Worm (Caenorhabditis elegans): ENCODE data around the gene Y37E11B.5.
A peak's percentile ranks its signal among the peaks of the same experiment; 100 is the strongest.

ce11 chrIV:3611845-3612244, 13.5 kb upstream of the Y37E11B.5 start:
- TF ChIP-seq F52B5.7 (tag; optimal IDR thresholded peaks at IDR 0.05): no peak
- no peak for TF ChIP-seq unc-62 (GFP tag; optimal IDR thresholded peaks at IDR 0.05)
- peak; percentile 76 for TF ChIP-seq nhr-90 (tag; optimal IDR thresholded peaks at IDR 0.05)
- no peak for TF ChIP-seq snpc-4 (GFP tag; optimal IDR thresholded peaks at IDR 0.05)
- peak in 3 of 4 experiments; percentile 12 to 33 (median 32) for TF ChIP-seq snpc-4 (tag; optimal IDR thresholded peaks at IDR 0.05)
- TF ChIP-seq nfya-1 (tag; optimal IDR thresholded peaks at IDR 0.05; ENCODE audit: borderline replicate concordance, insufficient read depth): no peak
- no peak for TF ChIP-seq unc-130 (GFP tag; optimal IDR thresholded peaks at IDR 0.05)
- TF ChIP-seq lin-40 (tag; optimal IDR thresholded peaks at IDR 0.05): peak; percentile 23
- TF ChIP-seq F39B2.1 (GFP tag; IDR thresholded peaks at IDR 0.05): no peak
- no peak for TF ChIP-seq ama-1 (optimal IDR thresholded peaks at IDR 0.05)
- no peak for TF ChIP-seq ama-1 (GFP tag; optimal IDR thresholded peaks at IDR 0.05)
